Worm (Caenorhabditis elegans): Measurements from ENCODE around the gene oig-8.

The oig-8 gene

ce11 chrII:6625302-6625701 lies 23.6 kb downstream of the oig-8 start, which contains the start of gene F54H5.14:
Gene F54H5.14, minus strand, starts transcription at chrII:6625402.
- TF ChIP-seq nhr-232 (tag; optimal IDR thresholded peaks at IDR 0.05) (no peak), elt-2 (tag; optimal IDR thresholded peaks at IDR 0.05) (no peak), mec-3 (tag; optimal IDR thresholded peaks at IDR 0.05; ENCODE audit: borderline replicate concordance) (no peak), ets-4 (tag; optimal IDR thresholded peaks at IDR 0.05) (no peak), ttx-3 (tag; optimal IDR thresholded peaks at IDR 0.05) (no peak)

ce11 chrII:6621886-6622285 lies 27.0 kb downstream of the oig-8 start, which contains the start of gene F54H5.3:
Gene F54H5.3, plus strand, starts transcription at chrII:6622186.
- no peak for TF ChIP-seq zip-5 (tag; optimal IDR thresholded peaks at IDR 0.05)
- no peak for TF ChIP-seq pha-2 (tag; optimal IDR thresholded peaks at IDR 0.05)
- no peak for TF ChIP-seq K02D7.2 (tag; optimal IDR thresholded peaks at IDR 0.05)
- TF ChIP-seq ref-2 (tag; optimal IDR thresholded peaks at IDR 0.05) = no peak
- TF ChIP-seq ttx-3 (tag; optimal IDR thresholded peaks at IDR 0.05) = no peak
- no peak for TF ChIP-seq dve-1 (tag; optimal IDR thresholded peaks at IDR 0.05)
- TF ChIP-seq unc-3 (GFP tag; conservative IDR thresholded peaks at IDR 0.05) = no peak
- no peak for TF ChIP-seq unc-3 (tag; optimal IDR thresholded peaks at IDR 0.05)
- TF ChIP-seq T23F11.4 (GFP tag; optimal IDR thresholded peaks at IDR 0.05) = no peak
- no peak for TF ChIP-seq hlh-15 (tag; optimal IDR thresholded peaks at IDR 0.05)
- no peak for TF ChIP-seq ceh-30 (tag; optimal IDR thresholded peaks at IDR 0.05)
- TF ChIP-seq Y22D7AL.16 (tag; optimal IDR thresholded peaks at IDR 0.05) = no peak
- no peak for TF ChIP-seq pag-3 (tag; optimal IDR thresholded peaks at IDR 0.05; ENCODE audit: borderline replicate concordance)
- TF ChIP-seq pha-4 (tag; optimal IDR thresholded peaks at IDR 0.05) = no peak
- TF ChIP-seq eyg-1 (tag; optimal IDR thresholded peaks at IDR 0.05) = no peak
- TF ChIP-seq hlh-8 (tag; optimal IDR thresholded peaks at IDR 0.05) = no peak
- TF ChIP-seq K09A11.1 (tag; optimal IDR thresholded peaks at IDR 0.05; ENCODE audit: insufficient read depth) = no peak
- TF ChIP-seq nhr-232 (tag; optimal IDR thresholded peaks at IDR 0.05) = no peak

- TF ChIP-seq fkh-10 (GFP tag; optimal IDR thresholded peaks at IDR 0.05) = no peak
- no peak for TF ChIP-seq ztf-16 (tag; optimal IDR thresholded peaks at IDR 0.05)
- TF ChIP-seq zip-5 (tag; optimal IDR thresholded peaks at IDR 0.05) = no peak
- TF ChIP-seq nhr-232 (tag; optimal IDR thresholded peaks at IDR 0.05) = no peak
- no peak for TF ChIP-seq ceh-24 (tag; optimal IDR thresholded peaks at IDR 0.05)
- TF ChIP-seq fkh-6 (tag; optimal IDR thresholded peaks at IDR 0.05) = no peak
- TF ChIP-seq tbx-7 (tag; optimal IDR thresholded peaks at IDR 0.05) = no peak
- no peak for TF ChIP-seq hlh-6 (tag; optimal IDR thresholded peaks at IDR 0.05)
- TF ChIP-seq pha-2 (tag; optimal IDR thresholded peaks at IDR 0.05) = no peak
- no peak for TF ChIP-seq ceh-6 (GFP tag; optimal IDR thresholded peaks at IDR 0.05)
- TF ChIP-seq ceh-18 (tag; optimal IDR thresholded peaks at IDR 0.05) = no peak
- no peak for TF ChIP-seq K02D7.2 (tag; optimal IDR thresholded peaks at IDR 0.05)
- no peak for TF ChIP-seq odd-2 (tag; optimal IDR thresholded peaks at IDR 0.05)
- no peak for TF ChIP-seq ahr-1 (tag; optimal IDR thresholded peaks at IDR 0.05)
- no peak for TF ChIP-seq unc-86 (tag; optimal IDR thresholded peaks at IDR 0.05)
- no peak for TF ChIP-seq unc-42 (tag; optimal IDR thresholded peaks at IDR 0.05)
- TF ChIP-seq lin-11 (tag; optimal IDR thresholded peaks at IDR 0.05) = no peak
- TF ChIP-seq ceh-2 (tag; optimal IDR thresholded peaks at IDR 0.05) = no peak
These were observed 29.9 kb downstream of the oig-8 start for ce11 chrII:6619007-6619406.

ce11 chrII:6616770-6617169 lies 32.2 kb downstream of the oig-8 start, which contains the start of gene klf-3:
Gene klf-3, plus strand, starts transcription at chrII:6616878.
- TF ChIP-seq ceh-45 (GFP tag; IDR thresholded peaks at IDR 0.05) = no peak
- TF ChIP-seq ztf-16 (tag; optimal IDR thresholded peaks at IDR 0.05) = no peak
- TF ChIP-seq nfya-1 (tag; optimal IDR thresholded peaks at IDR 0.05) = no peak
- no peak for TF ChIP-seq rnt-1 (tag; optimal IDR thresholded peaks at IDR 0.05)
- TF ChIP-seq sdc-2 (tag; optimal IDR thresholded peaks at IDR 0.05) = no peak
- TF ChIP-seq odd-2 (tag; optimal IDR thresholded peaks at IDR 0.05) = no peak
- no peak for TF ChIP-seq tbx-7 (tag; optimal IDR thresholded peaks at IDR 0.05)
- TF ChIP-seq npax-4 (tag; optimal IDR thresholded peaks at IDR 0.05) = no peak
- TF ChIP-seq ahr-1 (tag; optimal IDR thresholded peaks at IDR 0.05) = no peak

Measured in whole organism, late embryonic.